Worm (Caenorhabditis elegans) whole organism, late embryonic: ENCODE results near the gene F10E7.2.

ENCODE experiments used
- F13H6.1 ChIP-seq: sonication (generic microtip); optimal IDR thresholded peaks from 2 replicates; lab custom pipeline; 2016; ENCODE audit warnings: missing genetic modification characterization, missing compliant biosample characterization
- Y22D7AL.16 ChIP-seq: sonication (generic microtip); optimal IDR thresholded peaks from 2 replicates; lab custom pipeline; 2016; ENCODE audit warnings: missing genetic modification characterization, missing compliant biosample characterization
- ceh-30 ChIP-seq: fragments of 150-350 bp; optimal IDR thresholded peaks from 2 replicates; lab custom pipeline; 2014; ENCODE audit warnings: missing biosample characterization, missing genetic modification characterization
- ceh-48 ChIP-seq: sonication (generic microtip); optimal IDR thresholded peaks from 2 replicates; lab custom pipeline; 2016; ENCODE audit warnings: missing genetic modification characterization, inconsistent platforms, missing compliant biosample characterization
- che-1 ChIP-seq: sonication (generic microtip); optimal IDR thresholded peaks from 2 replicates; lab custom pipeline; 2016; ENCODE audit warnings: mild to moderate bottlenecking, missing genetic modification characterization, missing compliant biosample characterization
- elt-2 ChIP-seq: sonication (generic microtip); optimal IDR thresholded peaks from 2 replicates; lab custom pipeline; 2016; ENCODE audit warnings: missing genetic modification reagents, missing genetic modification characterization, missing compliant biosample characterization
- ets-4 ChIP-seq: sonication (generic microtip); optimal IDR thresholded peaks from 2 replicates; lab custom pipeline; 2016; ENCODE audit warnings: missing genetic modification characterization, missing compliant biosample characterization
- hlh-30 ChIP-seq: sonication (generic microtip); optimal IDR thresholded peaks from 2 replicates; lab custom pipeline; 2017; ENCODE audit warnings: antibody characterized with exemption, missing genetic modification characterization, missing compliant biosample characterization; ENCODE audit not compliant: insufficient read depth
- nfya-1 ChIP-seq: sonication (generic microtip); optimal IDR thresholded peaks from 2 replicates; lab custom pipeline; 2017; ENCODE audit warnings: missing genetic modification characterization, mild to moderate bottlenecking, missing compliant biosample characterization, antibody characterized with exemption, moderate library complexity
- pha-4 ChIP-seq: fragments of 150-350 bp; optimal IDR thresholded peaks from 2 replicates; lab custom pipeline; 2018; ENCODE audit warnings: missing biosample characterization, missing genetic modification reagents, missing genetic modification characterization
- sox-4 ChIP-seq: sonication (generic microtip); optimal IDR thresholded peaks from 2 replicates; lab custom pipeline; 2017; ENCODE audit warnings: mild to moderate bottlenecking, missing genetic modification characterization, inconsistent platforms, missing compliant biosample characterization

DNA sequence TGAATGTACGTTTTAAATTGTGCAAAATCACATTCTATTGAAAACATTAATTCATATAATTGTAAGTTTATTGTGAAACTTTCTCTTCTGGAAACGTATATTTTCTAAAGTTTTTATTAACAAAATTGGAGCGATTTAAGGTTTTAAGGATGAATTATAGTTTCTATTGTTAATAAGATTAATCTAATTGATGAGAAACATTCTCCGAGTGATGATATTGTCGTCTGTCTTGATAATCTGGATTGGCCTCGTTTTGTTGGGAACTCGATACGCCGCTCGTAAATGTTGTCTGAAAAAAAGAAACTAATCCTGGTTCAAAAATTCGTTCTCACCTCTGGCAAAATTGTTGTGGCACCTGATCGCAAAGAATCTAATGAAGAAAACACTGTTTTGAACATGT is 15.7 kb upstream of the F10E7.2 start:
- TF ChIP-seq hlh-30 = no peak
- no peak for TF ChIP-seq nfya-1 (tag; lab: Kevin White, UChicago)
- no peak for TF ChIP-seq elt-2 (tag; lab: Kevin White, UChicago)
- TF ChIP-seq ets-4 (tag; lab: Kevin White, UChicago) = no peak
- TF ChIP-seq che-1 (tag; lab: Kevin White, UChicago) = no peak
- no peak for TF ChIP-seq pha-4
- TF ChIP-seq Y22D7AL.16 (tag; lab: Kevin White, UChicago) = no peak
- no peak for TF ChIP-seq ceh-48 (tag; lab: Kevin White, UChicago)
- TF ChIP-seq ceh-30 (tag; lab: Kevin White, UChicago) = no peak
- no peak for TF ChIP-seq sox-4 (tag; lab: Kevin White, UChicago)
- no peak for TF ChIP-seq F13H6.1 (tag; lab: Kevin White, UChicago)
